Fruit fly (Drosophila melanogaster) whole organism, embryonic: ENCODE measurements around the gene CG6225.

Source experiments
- CG11085 ChIP-seq: fragments of 200-800 bp; sonication (Bioruptor generic); IDR thresholded peaks from 2 replicates; pipeline ENCODE4 v1.3.6; 2022; ENCODE audit warnings: missing biosample characterization, missing genetic modification characterization
- CG12659 ChIP-seq: fragments of 200-800 bp; sonication (Bioruptor generic); optimal IDR thresholded peaks from 3 replicates; lab custom pipeline; 2017; ENCODE audit warnings: mild to moderate bottlenecking, missing biosample characterization, missing genetic modification reagents, missing genetic modification characterization
- CG12942 ChIP-seq: fragments of 200-800 bp; sonication (Bioruptor generic); optimal IDR thresholded peaks from 3 replicates; lab custom pipeline; 2016; ENCODE audit warnings: missing biosample characterization, missing genetic modification characterization
- CG14014 ChIP-seq: fragments of 200-800 bp; sonication (Bioruptor generic); IDR thresholded peaks from 2 replicates; pipeline ENCODE4 v1.3.6; 2022; ENCODE audit warnings: missing biosample characterization, missing genetic modification characterization
- CG14667 ChIP-seq: fragments of 200-800 bp; sonication (Bioruptor generic); IDR thresholded peaks from 2 replicates; pipeline ENCODE4 v1.3.6; 2022; ENCODE audit warnings: missing biosample characterization, missing genetic modification characterization
- CG16863 ChIP-seq: fragments of 200-800 bp; sonication (Bioruptor generic); optimal IDR thresholded peaks from 3 replicates; lab custom pipeline; 2016; ENCODE audit warnings: missing biosample characterization, missing genetic modification characterization
- CG17361 ChIP-seq: fragments of 200-800 bp; sonication (Bioruptor generic); IDR thresholded peaks from 3 replicates; pipeline ENCODE4 v1.3.6; 2022; ENCODE audit warnings: missing biosample characterization, missing genetic modification characterization
- CG17912 ChIP-seq: fragments of 200-800 bp; sonication (Bioruptor generic); optimal IDR thresholded peaks from 2 replicates; lab custom pipeline; 2018; ENCODE audit warnings: missing biosample characterization, mild to moderate bottlenecking, missing genetic modification characterization
- CG18262 ChIP-seq: fragments of 200-800 bp; optimal IDR thresholded peaks from 3 replicates; lab custom pipeline; 2019; ENCODE audit warnings: missing biosample characterization, mild to moderate bottlenecking, missing genetic modification characterization, moderate library complexity
- CG3847 ChIP-seq: fragments of 200-800 bp; sonication (Bioruptor generic); IDR thresholded peaks from 2 replicates; pipeline ENCODE4 v1.3.6; 2022; ENCODE audit warnings: missing biosample characterization, missing genetic modification characterization
- CG4617 ChIP-seq: fragments of 200-800 bp; sonication (Bioruptor generic); optimal IDR thresholded peaks from 3 replicates; lab custom pipeline; 2016; ENCODE audit warnings: missing biosample characterization, missing genetic modification characterization, borderline replicate concordance
- CG4854 ChIP-seq: fragments of 200-800 bp; sonication (Bioruptor generic); optimal IDR thresholded peaks from 2 replicates; lab custom pipeline; 2016; ENCODE audit warnings: missing biosample characterization, missing genetic modification characterization, inconsistent platforms
- CG6254 ChIP-seq: fragments of 200-800 bp; sonication (Bioruptor generic); optimal IDR thresholded peaks from 3 replicates; lab custom pipeline; 2017; ENCODE audit warnings: mild to moderate bottlenecking, missing biosample characterization, missing genetic modification reagents, missing genetic modification characterization
- CG8388 ChIP-seq: fragments of 200-800 bp; sonication (Bioruptor generic); optimal IDR thresholded peaks from 2 replicates; lab custom pipeline; 2019; ENCODE audit warnings: missing biosample characterization, mild to moderate bottlenecking, missing genetic modification characterization, moderate library complexity
- CG9609 ChIP-seq: fragments of 200-800 bp; sonication (Bioruptor generic); optimal IDR thresholded peaks from 3 replicates; lab custom pipeline; 2016; ENCODE audit warnings: missing biosample characterization, missing genetic modification characterization
- CTCF ChIP-seq: fragments of 200-800 bp; sonication (Bioruptor generic); optimal IDR thresholded peaks from 2 replicates; lab custom pipeline; 2017; ENCODE audit warnings: missing biosample characterization, mild to moderate bottlenecking, missing genetic modification characterization, moderate library complexity
- CkIIα-i1 ChIP-seq: fragments of 200-800 bp; sonication (Bioruptor generic); IDR thresholded peaks from 2 replicates; pipeline ENCODE4 v1.3.6; 2022; ENCODE audit warnings: missing biosample characterization, missing genetic modification characterization
- CoRest ChIP-seq: fragments of 200-800 bp; sonication (Bioruptor generic); optimal IDR thresholded peaks from 3 replicates; lab custom pipeline; 2018; ENCODE audit warnings: missing biosample characterization, mild to moderate bottlenecking, missing genetic modification characterization, moderate library complexity
- E2f1 ChIP-seq: fragments of 200-800 bp; sonication (Bioruptor generic); IDR thresholded peaks from 2 replicates; pipeline ENCODE4 v1.3.6; 2022; ENCODE audit warnings: missing biosample characterization, missing genetic modification characterization
- Eip74EF ChIP-seq, 2 experiments: fragments of 200-800 bp in 1 of 2; fragments of >200 bp in 1 of 2; sonication (Bioruptor generic) in 1 of 2; optimal IDR thresholded peaks; 2 replicates each; lab custom pipeline; 2017 to 2019; ENCODE audit warnings: missing biosample characterization in 2 of 2, missing genetic modification characterization in 2 of 2, mild to moderate bottlenecking in 1 of 2, moderate library complexity in 1 of 2
- Gsc ChIP-seq: fragments of 200-800 bp; sonication (Bioruptor generic); IDR thresholded peaks from 2 replicates; pipeline ENCODE4 v1.3.6; 2022; ENCODE audit warnings: missing biosample characterization, missing genetic modification characterization
- HLHmδ ChIP-seq: fragments of 200-800 bp; sonication (Bioruptor generic); optimal IDR thresholded peaks from 2 replicates; lab custom pipeline; 2018; ENCODE audit warnings: missing biosample characterization, mild to moderate bottlenecking, missing genetic modification characterization, moderate library complexity
- MBD-R2 ChIP-seq: fragments of 200-800 bp; sonication (Bioruptor generic); IDR thresholded peaks from 2 replicates; pipeline ENCODE4 v1.3.6; 2022; ENCODE audit warnings: missing biosample characterization, missing genetic modification characterization
- Med ChIP-seq: fragments of 200-800 bp; sonication (Bioruptor generic); peaks from one replicate; lab custom pipeline; 2016; ENCODE audit warnings: missing biosample characterization, missing genetic modification characterization, mild to moderate bottlenecking, inconsistent platforms, moderate library complexity
- NK7.1 ChIP-seq: fragments of 200-800 bp; sonication (Bioruptor generic); optimal IDR thresholded peaks from 3 replicates; lab custom pipeline; 2016; ENCODE audit warnings: missing biosample characterization, missing genetic modification characterization
- Pdp1 ChIP-seq, 2 experiments: fragments of 200-800 bp; sonication (Bioruptor generic); optimal IDR thresholded peaks; 3 replicates each; lab custom pipeline; 2016; ENCODE audit warnings: missing biosample characterization in 2 of 2, missing genetic modification characterization in 2 of 2, mild to moderate bottlenecking in 1 of 2, moderate library complexity in 1 of 2
- Six4 ChIP-seq: fragments of 200-800 bp; sonication (Bioruptor generic); optimal IDR thresholded peaks from 2 replicates; lab custom pipeline; 2016; ENCODE audit warnings: missing biosample characterization, missing genetic modification characterization
- Tbp ChIP-seq: fragments of >200 bp; optimal IDR thresholded peaks from 2 replicates; lab custom pipeline; 2018; ENCODE audit warnings: missing biosample characterization, missing genetic modification characterization
- Vsx1 ChIP-seq: fragments of 200-800 bp; sonication (Bioruptor generic); optimal IDR thresholded peaks from 2 replicates; lab custom pipeline; 2017; ENCODE audit warnings: missing biosample characterization, mild to moderate bottlenecking, missing genetic modification characterization, missing genetic modification reagents
- abd-A ChIP-seq: fragments of 200-800 bp; sonication (Bioruptor generic); optimal IDR thresholded peaks from 3 replicates; lab custom pipeline; 2019; ENCODE audit warnings: missing biosample characterization, mild to moderate bottlenecking, missing genetic modification characterization, moderate library complexity
- chinmo ChIP-seq: fragments of 200-800 bp; sonication (Bioruptor generic); IDR thresholded peaks from 4 replicates; pipeline ENCODE4 v1.3.6; 2022; ENCODE audit warnings: missing biosample characterization, missing genetic modification characterization; ENCODE audit not compliant: partially characterized antibody
- crol ChIP-seq: fragments of 200-800 bp; sonication (Bioruptor generic); IDR thresholded peaks from 2 replicates; pipeline ENCODE4 v1.3.6; 2022; ENCODE audit warnings: missing biosample characterization, missing genetic modification characterization
- cwo ChIP-seq: fragments of 200-800 bp; sonication (Bioruptor generic); optimal IDR thresholded peaks from 3 replicates; lab custom pipeline; 2017; ENCODE audit warnings: missing biosample characterization, missing genetic modification characterization, mild to moderate bottlenecking, moderate library complexity, missing genetic modification reagents
- exex ChIP-seq: fragments of 200-800 bp; sonication (Bioruptor generic); optimal IDR thresholded peaks from 4 replicates; lab custom pipeline; 2018; ENCODE audit warnings: missing biosample characterization, mild to moderate bottlenecking, missing genetic modification characterization, moderate library complexity
- fru ChIP-seq: fragments of >200 bp; optimal IDR thresholded peaks from 2 replicates; lab custom pipeline; 2017
- hbn ChIP-seq: fragments of 200-800 bp; sonication (Bioruptor generic); IDR thresholded peaks from 2 replicates; pipeline ENCODE4 v1.3.6; 2022; ENCODE audit warnings: missing biosample characterization, missing genetic modification characterization; ENCODE audit not compliant: partially characterized antibody
- lilli ChIP-seq: fragments of 200-800 bp; sonication (Bioruptor generic); optimal IDR thresholded peaks from 3 replicates; lab custom pipeline; 2016; ENCODE audit warnings: missing biosample characterization, missing genetic modification characterization
- nmo ChIP-seq: fragments of 200-800 bp; sonication (Bioruptor generic); optimal IDR thresholded peaks from 2 replicates; lab custom pipeline; 2018; ENCODE audit warnings: missing biosample characterization, mild to moderate bottlenecking, missing genetic modification characterization, moderate library complexity
- prd ChIP-seq, 3 experiments: fragments of >200 bp in 2 of 3; fragments of 200-800 bp in 1 of 3; sonication (Bioruptor generic) in 1 of 3; optimal IDR thresholded peaks in 2 of 3; IDR thresholded peaks in 1 of 3; 2 replicates in 2 of 3; 3 replicates in 1 of 3; pipeline versions ENCODE4 v1.3.6 to Lab custom; 2017 to 2022; ENCODE audit warnings: missing biosample characterization in 1 of 3, missing genetic modification characterization in 1 of 3
- pros ChIP-seq: fragments of 200-800 bp; sonication (Bioruptor generic); optimal IDR thresholded peaks from 3 replicates; lab custom pipeline; 2019; ENCODE audit warnings: missing biosample characterization, mild to moderate bottlenecking, missing genetic modification characterization, moderate library complexity
- sens ChIP-seq: fragments of 200-800 bp; sonication (Bioruptor generic); peaks from one replicate; lab custom pipeline; 2016; ENCODE audit warnings: missing biosample characterization, missing genetic modification characterization
- sim ChIP-seq: fragments of 200-800 bp; sonication (Bioruptor generic); IDR thresholded peaks from 2 replicates; pipeline ENCODE4 v1.3.6; 2022; ENCODE audit warnings: missing biosample characterization, missing genetic modification characterization
- sisA ChIP-seq: fragments of 200-800 bp; sonication (Bioruptor generic); IDR thresholded peaks from 2 replicates; pipeline ENCODE4 v1.3.6; 2022; ENCODE audit warnings: missing biosample characterization, missing genetic modification characterization
- slbo ChIP-seq: fragments of 200-800 bp; sonication (Bioruptor generic); IDR thresholded peaks from 2 replicates; pipeline ENCODE4 v1.3.6; 2022; ENCODE audit warnings: missing biosample characterization, missing genetic modification characterization
- sug ChIP-seq: fragments of 200-800 bp; optimal IDR thresholded peaks from 2 replicates; lab custom pipeline; 2019; ENCODE audit warnings: missing biosample characterization, mild to moderate bottlenecking, missing genetic modification characterization, moderate library complexity
- yki ChIP-seq: fragments of >200 bp; optimal IDR thresholded peaks from 3 replicates; lab custom pipeline; 2018

CG6225 gene

DNA sequence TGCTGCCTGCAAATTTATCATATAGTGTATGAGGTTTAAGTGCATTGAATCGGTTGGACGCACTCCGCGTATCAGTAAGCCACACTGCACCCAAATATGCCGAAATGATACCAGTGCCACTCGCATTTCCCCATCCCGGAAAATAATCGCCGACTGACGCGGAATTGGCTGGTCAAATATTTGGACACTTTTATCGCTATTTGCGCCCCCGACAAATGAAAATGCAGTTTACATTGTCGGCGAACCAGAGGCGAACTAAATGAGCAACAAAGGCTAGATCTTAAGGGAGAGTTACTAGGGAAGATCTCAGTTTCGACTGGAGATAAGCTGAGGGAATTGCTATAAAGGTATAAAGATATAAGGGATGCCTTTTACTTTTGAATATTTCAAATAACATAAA lies 33.7 kb downstream of the CG6225 start:
- TF ChIP-seq NK7.1 (GFP tag; lab: Kevin White, UChicago) (no peak), sens (GFP tag; lab: Kevin White, UChicago) (peak; percentile 64), Eip74EF (GFP tag; optimal IDR thresholded peaks at IDR 0.05; lab: Kevin White, UChicago) (peak in 1 of 2 experiments; percentile 41), E2f1 (GFP tag; lab: Robert Waterston, UW) (no peak)

DNA sequence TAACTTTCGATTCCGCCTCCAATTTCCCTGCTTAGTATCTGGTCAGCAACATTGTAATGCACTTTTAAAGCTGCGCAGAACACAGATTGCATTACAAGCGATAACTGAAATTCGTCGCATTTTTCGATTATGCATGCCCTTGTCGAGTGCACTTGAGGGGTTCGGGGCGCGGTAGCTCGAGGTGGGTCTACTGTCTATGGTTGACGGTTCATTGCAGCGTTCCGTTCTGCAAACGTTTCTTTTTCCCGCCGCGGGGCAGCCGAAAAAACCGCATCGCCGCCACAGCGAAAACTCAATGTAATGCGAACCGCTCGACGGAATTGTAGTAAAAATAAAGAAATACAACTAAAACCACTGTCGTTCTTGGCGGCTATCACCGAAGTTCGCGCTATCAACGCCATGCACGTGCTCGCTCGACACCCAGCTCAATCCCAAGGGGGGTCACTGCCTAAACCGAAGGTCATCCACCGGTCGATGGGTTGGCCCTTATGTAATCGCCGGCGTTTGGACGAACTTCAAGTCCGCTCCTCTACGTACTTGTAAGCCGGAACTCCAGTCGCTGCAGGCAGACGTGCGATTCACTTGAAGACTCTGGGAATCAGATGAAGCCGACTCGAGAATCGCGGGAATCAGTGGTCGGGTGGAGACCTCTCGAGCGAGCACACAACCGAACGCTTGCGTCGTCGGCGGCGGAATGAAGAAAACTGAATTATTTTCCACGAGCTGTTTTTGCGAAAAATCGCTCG lies 34.5 kb downstream of the CG6225 start, which contains the start of gene kar:
Gene kar (minus strand): TSS at position 696 of the 746 bp plus-strand sequence.
- TF ChIP-seq CG14014 (no peak), pros (GFP tag; lab: Kevin White, UChicago) (no peak), sug (peak; percentile 14), yki (lab: Kevin White, UChicago) (no peak), CG4854 (no peak), chinmo (0 out of 4 replicates have a peak, but pooled peaks have one; percentile 31), Med (peak; percentile 28), cwo (peak; percentile 53), Pdp1 (GFP tag; optimal IDR thresholded peaks at IDR 0.05; lab: Kevin White, UChicago) (peak in 1 of 2 experiments; percentile 70), slbo (GFP tag; lab: Robert Waterston, UW) (no peak)

DNA sequence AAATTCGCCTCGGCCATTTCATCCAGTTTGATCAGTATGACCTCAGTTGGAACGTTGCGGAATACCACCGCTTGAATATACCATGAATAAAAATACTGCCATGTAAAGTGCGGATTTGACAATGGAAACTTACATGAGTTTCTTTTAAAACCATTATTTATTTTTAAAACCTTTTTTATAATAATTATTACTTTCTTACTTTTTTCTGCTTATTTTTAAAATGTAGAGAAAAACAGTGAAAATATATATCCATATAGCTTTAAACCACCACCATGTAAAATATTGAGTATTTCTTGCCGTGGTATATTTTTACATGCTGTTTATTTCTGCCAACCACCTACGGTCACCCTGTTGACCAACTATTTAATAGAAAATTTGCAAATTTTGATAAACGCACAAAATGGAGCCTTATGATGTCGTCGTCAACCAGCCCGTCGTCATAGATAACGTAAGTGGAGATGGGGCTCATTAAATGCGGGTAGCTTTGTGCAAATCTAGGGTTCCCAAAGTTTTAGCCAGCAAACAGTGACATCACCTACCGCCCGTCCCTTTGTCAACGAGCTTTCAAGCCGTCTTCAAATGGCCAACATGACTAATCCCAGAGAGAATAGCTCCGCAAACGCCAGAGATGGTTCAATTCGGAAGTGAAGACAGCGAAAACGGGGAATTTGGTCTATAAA lies 37.2 kb downstream of the CG6225 start, which contains the start of gene Arp1:
Gene Arp1 (plus strand): TSS at position 322 of the 680 bp plus-strand sequence.
- TF ChIP-seq hbn (GFP tag; lab: Robert Waterston, UW), result no peak
- TF ChIP-seq Pdp1 (GFP tag; optimal IDR thresholded peaks at IDR 0.05; lab: Kevin White, UChicago), result peak in 1 of 2 experiments; percentile 41
- TF ChIP-seq CkIIα-i1 (GFP tag; lab: Robert Waterston, UW), result no peak
- TF ChIP-seq CG16863 (GFP tag; lab: Kevin White, UChicago), result no peak
- no peak for TF ChIP-seq CG6254
- peak; percentile 68 for TF ChIP-seq CG12659 (GFP tag; lab: Kevin White, UChicago)
- TF ChIP-seq CG11085, result no peak
- no peak for TF ChIP-seq CG9609 (GFP tag; lab: Kevin White, UChicago)
- TF ChIP-seq MBD-R2 (GFP tag; lab: Robert Waterston, UW), result peak; percentile 40; the same call in 1 of the 2 replicates
- no peak for TF ChIP-seq sim (GFP tag; lab: Robert Waterston, UW)
- no peak for TF ChIP-seq Gsc (GFP tag; lab: Robert Waterston, UW)
- peak; percentile 14 for TF ChIP-seq CoRest (tag; lab: Kevin White, UChicago)
- no peak for TF ChIP-seq fru (lab: Kevin White, UChicago)
- no peak for TF ChIP-seq prd (optimal IDR thresholded peaks at IDR 0.05; lab: Kevin White, UChicago)
- TF ChIP-seq prd (GFP tag; IDR thresholded peaks at IDR 0.05; lab: Robert Waterston, UW), result no peak
- TF ChIP-seq CG8388 (GFP tag; lab: Kevin White, UChicago), result no peak
- TF ChIP-seq CG17912 (GFP tag; lab: Kevin White, UChicago), result no peak
- TF ChIP-seq sisA (GFP tag; lab: Robert Waterston, UW), result no peak
- no peak for TF ChIP-seq CG14667
- TF ChIP-seq nmo (GFP tag; lab: Kevin White, UChicago), result peak; percentile 39
- no peak for TF ChIP-seq CG3847
- TF ChIP-seq CTCF (GFP tag; lab: Kevin White, UChicago), result peak; percentile 65
- no peak for TF ChIP-seq abd-A (tag; lab: Kevin White, UChicago)
- TF ChIP-seq CG12942 (GFP tag; lab: Kevin White, UChicago), result no peak
- TF ChIP-seq exex (tag; lab: Kevin White, UChicago), result no peak
- TF ChIP-seq crol (GFP tag; lab: Robert Waterston, UW), result peak; percentile 64; the same call in 1 of the 2 replicates
- TF ChIP-seq sug, result peak; percentile 42
- TF ChIP-seq CG17361 (GFP tag; lab: Robert Waterston, UW), result no peak
- peak; percentile 83 for TF ChIP-seq CG4617
- TF ChIP-seq HLHmδ (GFP tag; lab: Kevin White, UChicago), result no peak
- TF ChIP-seq Tbp (GFP tag; lab: Kevin White, UChicago), result no peak
- TF ChIP-seq CG18262 (tag; lab: Kevin White, UChicago), result no peak
- TF ChIP-seq Six4 (GFP tag; lab: Kevin White, UChicago), result no peak
- TF ChIP-seq lilli, result no peak
- no peak for TF ChIP-seq Vsx1 (GFP tag; lab: Kevin White, UChicago)
